Worm (Caenorhabditis elegans) whole organism, L1 larva: ENCODE measurements around the gene F14D2.11.

Experiments used
- C04F5.9 ChIP-seq: sonication (generic microtip); optimal IDR thresholded peaks from 2 replicates; lab custom pipeline; 2016; ENCODE audit warnings: missing genetic modification characterization, missing compliant biosample characterization
- C16A3.4 ChIP-seq: fragments of 150-350 bp; optimal IDR thresholded peaks from 2 replicates; lab custom pipeline; 2014; ENCODE audit warnings: missing biosample characterization, missing genetic modification characterization
- C34B4.2 ChIP-seq: sonication (generic microtip); optimal IDR thresholded peaks from 2 replicates; lab custom pipeline; 2017; ENCODE audit warnings: mild to moderate bottlenecking, missing genetic modification characterization, missing compliant biosample characterization
- Y116A8C.19 ChIP-seq: sonication (generic microtip); optimal IDR thresholded peaks from 2 replicates; lab custom pipeline; 2016; ENCODE audit warnings: missing compliant biosample characterization, missing genetic modification characterization, borderline replicate concordance
- aly-2 ChIP-seq: fragments of 150-350 bp; optimal IDR thresholded peaks from 2 replicates; lab custom pipeline; 2014; ENCODE audit warnings: missing biosample characterization, missing genetic modification characterization
- ama-1 ChIP-seq: fragments of 150-350 bp; optimal IDR thresholded peaks from 2 replicates; lab custom pipeline; 2014
- ceh-8 ChIP-seq: fragments of 200-800 bp; sonication (Bioruptor generic); optimal IDR thresholded peaks from 2 replicates; lab custom pipeline; 2018; ENCODE audit warnings: mild to moderate bottlenecking, missing genetic modification characterization, moderate library complexity, missing compliant biosample characterization
- ceh-82 ChIP-seq, 3 experiments: fragments of 150-350 bp in 1 of 3; sonication (generic microtip) in 2 of 3; optimal IDR thresholded peaks; 2 replicates each; lab custom pipeline; 2014 to 2017; ENCODE audit warnings: missing biosample characterization in 3 of 3, missing genetic modification characterization in 3 of 3
- dpl-1 ChIP-seq, 3 experiments: fragments of 150-350 bp in 2 of 3; sonication (generic microtip) in 1 of 3; optimal IDR thresholded peaks; 2 replicates each; lab custom pipeline; 2014 to 2017; ENCODE audit warnings: missing biosample characterization in 3 of 3, missing genetic modification characterization in 3 of 3, missing genetic modification reagents in 3 of 3
- egl-13 ChIP-seq: sonication (generic microtip); optimal IDR thresholded peaks from 2 replicates; lab custom pipeline; 2016; ENCODE audit warnings: missing genotype, missing genetic modification reagents, missing genetic modification characterization, missing compliant biosample characterization
- elt-2 ChIP-seq: sonication (generic microtip); optimal IDR thresholded peaks from 2 replicates; lab custom pipeline; 2016; ENCODE audit warnings: missing genetic modification characterization, mild to moderate bottlenecking, inconsistent platforms, missing compliant biosample characterization, missing genetic modification reagents
- elt-3 ChIP-seq, 6 experiments: fragments of 150-350 bp in 1 of 6; sonication (generic microtip); optimal IDR thresholded peaks; 2 replicates each; lab custom pipeline; 2017 to 2018; ENCODE audit warnings: missing biosample characterization in 6 of 6, missing genetic modification characterization in 6 of 6, inconsistent platforms in 1 of 6
- fkh-4 ChIP-seq: sonication (generic microtip); optimal IDR thresholded peaks from 2 replicates; lab custom pipeline; 2016; ENCODE audit warnings: missing compliant biosample characterization, missing genetic modification characterization, borderline replicate concordance
- fkh-8 ChIP-seq: sonication (generic microtip); optimal IDR thresholded peaks from 2 replicates; lab custom pipeline; 2016; ENCODE audit warnings: mild to moderate bottlenecking, missing genetic modification characterization, missing compliant biosample characterization
- fos-1 ChIP-seq: fragments of 150-350 bp; optimal IDR thresholded peaks from 2 replicates; lab custom pipeline; 2014; ENCODE audit warnings: missing biosample characterization, missing genetic modification characterization
- grh-1 ChIP-seq: fragments of 200-800 bp; sonication (Bioruptor generic); IDR thresholded peaks from 2 replicates; pipeline ENCODE4 v1.3.6; 2022; ENCODE audit warnings: missing genetic modification reagents, missing genetic modification characterization, missing compliant biosample characterization
- hlh-4 ChIP-seq: sonication (generic microtip); optimal IDR thresholded peaks from 2 replicates; lab custom pipeline; 2016; ENCODE audit warnings: mild to moderate bottlenecking, missing genetic modification characterization, missing compliant biosample characterization
- irx-1 ChIP-seq: sonication (generic microtip); optimal IDR thresholded peaks from 2 replicates; lab custom pipeline; 2016; ENCODE audit warnings: missing genetic modification characterization, missing compliant biosample characterization
- isw-1 ChIP-seq: fragments of 200-800 bp; sonication (Bioruptor generic); IDR thresholded peaks from 2 replicates; pipeline ENCODE4 v1.3.6; 2022; ENCODE audit warnings: missing genetic modification characterization, missing compliant biosample characterization
- jun-1 ChIP-seq: fragments of 150-350 bp; optimal IDR thresholded peaks from 2 replicates; lab custom pipeline; 2014; ENCODE audit warnings: missing biosample characterization, missing genetic modification reagents, missing genetic modification characterization
- lin-35 ChIP-seq, 2 experiments: fragments of 150-350 bp; optimal IDR thresholded peaks; 2 replicates each; lab custom pipeline; 2014; ENCODE audit warnings: missing biosample characterization in 2 of 2, missing genetic modification characterization in 2 of 2, missing genetic modification reagents in 2 of 2
- lin-39 ChIP-seq: fragments of 150-350 bp; optimal IDR thresholded peaks from 2 replicates; lab custom pipeline; 2014; ENCODE audit warnings: missing biosample characterization, missing genetic modification reagents, missing genetic modification characterization
- lsy-2 ChIP-seq, 2 experiments: fragments of 150-350 bp; optimal IDR thresholded peaks; 2 replicates each; lab custom pipeline; 2014; ENCODE audit warnings: missing biosample characterization in 2 of 2, missing genetic modification characterization in 2 of 2
- mdl-1 ChIP-seq, 2 experiments: fragments of 150-350 bp; optimal IDR thresholded peaks; 2 replicates each; lab custom pipeline; 2014 to 2017; ENCODE audit warnings: missing biosample characterization in 2 of 2, missing genetic modification characterization in 2 of 2, inconsistent platforms in 1 of 2
- mef-2 ChIP-seq: fragments of 150-350 bp; optimal IDR thresholded peaks from 2 replicates; lab custom pipeline; 2014; ENCODE audit warnings: missing biosample characterization, missing genetic modification characterization
- nhr-11 ChIP-seq: fragments of 150-350 bp; optimal IDR thresholded peaks from 2 replicates; lab custom pipeline; 2014; ENCODE audit warnings: missing biosample characterization, missing genetic modification characterization
- nhr-19 ChIP-seq: fragments of 200-800 bp; sonication (Bioruptor generic); conservative IDR thresholded peaks from 2 replicates; pipeline ENCODE4 v1.3.6; 2022; ENCODE audit warnings: missing genetic modification characterization, missing compliant biosample characterization
- nhr-28 ChIP-seq: fragments of 150-350 bp; optimal IDR thresholded peaks from 2 replicates; lab custom pipeline; 2014; ENCODE audit warnings: missing biosample characterization, missing genetic modification characterization
- nhr-47 ChIP-seq: sonication (generic microtip); optimal IDR thresholded peaks from 2 replicates; lab custom pipeline; 2016; ENCODE audit warnings: mild to moderate bottlenecking, missing genetic modification characterization, moderate library complexity, missing compliant biosample characterization
- nhr-76 ChIP-seq: sonication (generic microtip); optimal IDR thresholded peaks from 2 replicates; lab custom pipeline; 2017; ENCODE audit warnings: missing biosample characterization, missing genetic modification characterization
- nhr-77 ChIP-seq: fragments of 150-350 bp; optimal IDR thresholded peaks from 2 replicates; lab custom pipeline; 2014; ENCODE audit warnings: missing biosample characterization, missing genetic modification characterization
- nhr-90 ChIP-seq: sonication (generic microtip); optimal IDR thresholded peaks from 2 replicates; lab custom pipeline; 2016; ENCODE audit warnings: mild to moderate bottlenecking, missing genetic modification characterization, missing compliant biosample characterization; ENCODE audit not compliant: poor library complexity
- rnt-1 ChIP-seq: sonication (generic microtip); optimal IDR thresholded peaks from 2 replicates; lab custom pipeline; 2016; ENCODE audit warnings: mild to moderate bottlenecking, missing genetic modification characterization, moderate library complexity, missing compliant biosample characterization
- snpc-4 ChIP-seq: fragments of 150-350 bp; optimal IDR thresholded peaks from 2 replicates; lab custom pipeline; 2014; ENCODE audit warnings: missing biosample characterization, missing genetic modification characterization
- sptf-1 ChIP-seq: fragments of 150-350 bp; optimal IDR thresholded peaks from 2 replicates; lab custom pipeline; 2014; ENCODE audit warnings: missing biosample characterization, missing genetic modification characterization
- sup-37 ChIP-seq: fragments of 200-800 bp; sonication (Bioruptor generic); optimal IDR thresholded peaks from 2 replicates; lab custom pipeline; 2018; ENCODE audit warnings: mild to moderate bottlenecking, missing genetic modification characterization, missing compliant biosample characterization
- swsn-7 ChIP-seq: sonication (generic microtip); optimal IDR thresholded peaks from 2 replicates; lab custom pipeline; 2016; ENCODE audit warnings: missing genetic modification characterization, missing compliant biosample characterization
- tlp-1 ChIP-seq: fragments of 150-350 bp; optimal IDR thresholded peaks from 2 replicates; lab custom pipeline; 2014; ENCODE audit warnings: missing biosample characterization, missing genetic modification characterization
- unc-62 ChIP-seq: fragments of 150-350 bp; optimal IDR thresholded peaks from 2 replicates; lab custom pipeline; 2014; ENCODE audit warnings: missing biosample characterization, missing genetic modification reagents, missing genetic modification characterization
- unc-86 ChIP-seq: sonication (generic microtip); optimal IDR thresholded peaks from 2 replicates; lab custom pipeline; 2016; ENCODE audit warnings: missing genetic modification characterization, missing compliant biosample characterization
- unc-98 ChIP-seq: fragments of 200-800 bp; sonication (Bioruptor generic); IDR thresholded peaks from 2 replicates; pipeline ENCODE4 v1.3.6; 2022; ENCODE audit warnings: missing genetic modification characterization, missing compliant biosample characterization
- xbp-1 ChIP-seq: sonication (generic microtip); optimal IDR thresholded peaks from 2 replicates; lab custom pipeline; 2016; ENCODE audit warnings: missing genetic modification characterization, missing compliant biosample characterization
- zip-4 ChIP-seq: fragments of 200-800 bp; sonication (Bioruptor generic); optimal IDR thresholded peaks from 2 replicates; lab custom pipeline; 2018; ENCODE audit warnings: mild to moderate bottlenecking, missing genetic modification characterization, moderate library complexity, missing compliant biosample characterization
- ztf-11 ChIP-seq, 2 experiments: sonication (generic microtip); optimal IDR thresholded peaks; 2 replicates each; lab custom pipeline; 2016 to 2017; ENCODE audit warnings: missing genetic modification characterization in 2 of 2, missing biosample characterization in 1 of 2, missing compliant biosample characterization in 1 of 2

The F14D2.11 gene

DNA sequence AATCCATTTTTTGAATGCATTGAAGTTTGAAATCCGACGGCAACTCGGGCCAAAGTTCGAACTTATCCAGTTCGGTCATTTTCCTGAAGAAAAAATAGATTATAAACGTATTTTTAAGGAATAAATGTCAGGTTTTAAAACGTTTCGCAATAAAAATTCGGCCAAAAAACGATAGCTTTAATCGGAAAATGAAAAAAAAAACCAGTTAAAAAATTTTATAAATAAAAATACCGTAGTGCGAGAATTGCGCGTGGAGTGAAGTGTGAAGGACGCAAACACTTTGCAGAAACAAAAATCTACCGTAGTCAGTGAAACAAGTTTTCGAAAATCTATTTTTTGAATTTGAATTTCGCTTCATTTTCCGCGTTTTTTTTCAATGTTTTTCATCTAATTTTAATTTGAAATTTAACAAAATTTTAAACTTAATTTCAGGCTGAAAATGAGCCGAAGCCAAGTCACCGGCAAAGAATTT lies 8.0 kb upstream of the F14D2.11 start, which contains the start of gene F14D2.8:
F14D2.8 (minus strand) TSS at position 51 of the 472 bp plus-strand sequence.
- TF ChIP-seq tlp-1 (tag; lab: Kevin White, UChicago), result no peak
- TF ChIP-seq ztf-11 (tag; optimal IDR thresholded peaks at IDR 0.05; lab: Kevin White, UChicago), result no peak
- TF ChIP-seq lin-35 (GFP tag; optimal IDR thresholded peaks at IDR 0.05; lab: Kevin White, UChicago), result no peak
- TF ChIP-seq unc-62 (GFP tag; lab: Kevin White, UChicago), result no peak
- TF ChIP-seq sup-37 (GFP tag; lab: Kevin White, UChicago), result no peak
- TF ChIP-seq lin-39, result no peak
- no peak for TF ChIP-seq xbp-1
- TF ChIP-seq ceh-82 (tag; optimal IDR thresholded peaks at IDR 0.05; lab: Kevin White, UChicago), result no peak
- TF ChIP-seq ceh-8 (GFP tag; lab: Kevin White, UChicago), result no peak
- no peak for TF ChIP-seq aly-2
- no peak for TF ChIP-seq jun-1
- no peak for TF ChIP-seq fkh-4
- no peak for TF ChIP-seq fos-1 (tag; lab: Kevin White, UChicago)
- TF ChIP-seq elt-2 (tag; lab: Kevin White, UChicago), result no peak
- no peak for TF ChIP-seq irx-1
- TF ChIP-seq zip-4 (GFP tag; lab: Kevin White, UChicago), result no peak
- no peak for TF ChIP-seq mdl-1 (tag; optimal IDR thresholded peaks at IDR 0.05; lab: Kevin White, UChicago)
- no peak for TF ChIP-seq nhr-11 (tag; lab: Kevin White, UChicago)
- TF ChIP-seq C34B4.2, result no peak

DNA sequence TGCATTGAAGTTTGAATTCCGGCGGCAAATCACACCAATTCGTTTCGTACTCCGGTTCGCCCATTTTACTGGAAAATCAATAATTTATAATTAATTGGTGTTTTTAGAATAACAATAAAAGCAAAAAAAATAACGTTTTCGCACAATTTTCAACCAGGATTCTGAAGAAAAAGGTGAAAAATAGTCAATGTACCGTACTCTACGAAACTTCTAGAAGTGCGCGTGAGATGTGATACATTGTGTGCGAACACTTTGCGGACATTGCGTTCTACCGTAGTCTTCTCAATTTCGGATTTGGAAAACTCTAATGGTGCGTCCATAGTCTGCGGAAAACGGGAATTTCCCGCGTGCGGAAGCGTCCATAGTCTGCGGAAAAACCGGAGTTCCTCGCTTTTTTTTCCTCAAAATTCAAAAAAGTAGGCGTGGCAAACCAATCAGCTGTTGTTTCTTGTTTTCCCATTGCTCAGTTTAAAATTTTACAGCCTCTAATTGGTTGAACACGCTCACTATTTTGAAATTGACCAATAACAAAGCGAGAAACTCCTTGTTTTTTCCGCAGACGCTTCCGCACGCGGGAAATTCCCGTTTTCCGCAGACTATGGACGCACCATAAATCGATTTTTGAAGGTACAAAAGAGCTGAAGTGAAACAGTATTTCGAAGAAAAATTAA lies 6.2 kb upstream of the F14D2.11 start, which contains the start of the genes F14D2.14 and bath-29:
F14D2.14 (minus strand) TSS at position 51 of the 671 bp plus-strand sequence.
bath-29 (plus strand) TSS at position 621 of the 671 bp plus-strand sequence.
- TF ChIP-seq unc-86 (tag; lab: Kevin White, UChicago) (no peak), C16A3.4 (tag; lab: Kevin White, UChicago) (no peak), C04F5.9 (no peak), lin-39 (no peak), nhr-19 (no peak), swsn-7 (no peak), dpl-1 (GFP tag; optimal IDR thresholded peaks at IDR 0.05; lab: Kevin White, UChicago) (no peak), nhr-90 (tag; lab: Kevin White, UChicago) (no peak), xbp-1 (no peak), lsy-2 (tag; optimal IDR thresholded peaks at IDR 0.05; lab: Kevin White, UChicago) (no peak), fos-1 (tag; lab: Kevin White, UChicago) (no peak), elt-3 (tag; optimal IDR thresholded peaks at IDR 0.05; lab: Kevin White, UChicago) (no peak), nhr-76 (no peak), unc-98 (GFP tag; lab: Robert Waterston, UW) (no peak), mef-2 (no peak), nhr-77 (tag; lab: Kevin White, UChicago) (no peak), fkh-8 (no peak), Y116A8C.19 (tag; lab: Kevin White, UChicago) (no peak), isw-1 (GFP tag; lab: Robert Waterston, UW) (no peak), ztf-11 (tag; optimal IDR thresholded peaks at IDR 0.05; lab: Kevin White, UChicago) (no peak)

DNA sequence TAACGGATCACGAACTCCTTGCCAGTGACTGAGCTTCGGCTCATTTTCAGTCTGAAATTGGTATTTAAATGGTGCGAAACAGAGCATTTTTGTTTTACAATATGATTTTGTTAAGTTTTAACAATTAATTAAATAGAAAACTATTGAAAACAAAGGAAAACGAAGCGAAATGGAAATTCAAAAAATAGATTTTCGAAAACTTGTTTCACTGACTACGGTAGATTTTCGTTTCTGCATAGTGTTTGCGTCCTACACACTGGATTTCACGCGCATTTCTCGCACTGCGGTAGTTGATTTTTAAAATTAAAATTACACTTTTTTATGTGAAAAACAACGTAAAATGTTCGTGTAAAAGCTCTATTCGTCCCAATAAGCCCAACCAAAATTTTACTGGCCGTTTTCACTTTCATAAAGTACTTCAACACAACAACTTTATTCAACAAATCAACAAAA lies 4.5 kb upstream of the F14D2.11 start, which contains the start of gene bath-30:
bath-30 (minus strand) TSS at position 51 of the 453 bp plus-strand sequence.
- TF ChIP-seq grh-1 (GFP tag; lab: Robert Waterston, UW), result no peak
- no peak for TF ChIP-seq elt-3 (tag; optimal IDR thresholded peaks at IDR 0.05; lab: Kevin White, UChicago)
- no peak for TF ChIP-seq nhr-28 (tag; lab: Kevin White, UChicago)
- TF ChIP-seq ama-1 (lab: Kevin White, UChicago), result no peak
- TF ChIP-seq egl-13 (tag; lab: Kevin White, UChicago), result no peak
- TF ChIP-seq hlh-4, result no peak
- no peak for TF ChIP-seq rnt-1 (tag; lab: Kevin White, UChicago)
- TF ChIP-seq snpc-4 (tag; lab: Kevin White, UChicago), result no peak
- no peak for TF ChIP-seq unc-98 (GFP tag; lab: Robert Waterston, UW)
- TF ChIP-seq xbp-1, result no peak
- no peak for TF ChIP-seq C16A3.4 (tag; lab: Kevin White, UChicago)
- TF ChIP-seq Y116A8C.19 (tag; lab: Kevin White, UChicago), result no peak
- TF ChIP-seq nhr-47 (tag; lab: Kevin White, UChicago), result no peak
- TF ChIP-seq sptf-1, result no peak
